Fruit fly (Drosophila melanogaster) whole organism, prepupa: ENCODE results near the gene Ae2.

ENCODE experiments used
- Blimp-1 ChIP-seq: fragments of 200-800 bp; sonication (Bioruptor generic); optimal IDR thresholded peaks from 3 replicates; lab custom pipeline; 2017; ENCODE audit warnings: missing biosample characterization, missing genetic modification characterization, mild to moderate bottlenecking, moderate library complexity, missing genetic modification reagents
- CG10631 ChIP-seq: fragments of 200-800 bp; sonication (Bioruptor generic); optimal IDR thresholded peaks from 2 replicates; lab custom pipeline; 2016; ENCODE audit warnings: missing biosample characterization, missing genetic modification characterization
- CG10669 ChIP-seq: fragments of 200-800 bp; sonication (Bioruptor generic); optimal IDR thresholded peaks from 3 replicates; lab custom pipeline; 2018; ENCODE audit warnings: missing biosample characterization, mild to moderate bottlenecking, missing genetic modification characterization, moderate library complexity
- CG11762 ChIP-seq: fragments of 200-800 bp; sonication (Bioruptor generic); optimal IDR thresholded peaks from 3 replicates; lab custom pipeline; 2016; ENCODE audit warnings: missing biosample characterization, missing genetic modification characterization; ENCODE audit not compliant: insufficient read depth
- CG15336 ChIP-seq: fragments of 200-800 bp; sonication (Bioruptor generic); IDR thresholded peaks from 2 replicates; pipeline ENCODE4 v1.3.6; 2022; ENCODE audit warnings: missing biosample characterization, missing genetic modification characterization
- CG1621 ChIP-seq: fragments of 200-800 bp; sonication (Bioruptor generic); optimal IDR thresholded peaks from 3 replicates; lab custom pipeline; 2018; ENCODE audit warnings: missing biosample characterization, mild to moderate bottlenecking, missing genetic modification characterization
- CG3032 ChIP-seq: fragments of 200-800 bp; optimal IDR thresholded peaks from 2 replicates; lab custom pipeline; 2019; ENCODE audit warnings: missing biosample characterization, mild to moderate bottlenecking, missing genetic modification characterization, moderate library complexity
- CG32006 ChIP-seq: fragments of 200-800 bp; sonication (Bioruptor generic); optimal IDR thresholded peaks from 3 replicates; lab custom pipeline; 2017; ENCODE audit warnings: missing biosample characterization, mild to moderate bottlenecking, missing genetic modification characterization
- CG4318 ChIP-seq: fragments of 200-800 bp; sonication (Bioruptor generic); optimal IDR thresholded peaks from 3 replicates; lab custom pipeline; 2017; ENCODE audit warnings: missing biosample characterization, mild to moderate bottlenecking, missing genetic modification characterization
- CG6163 ChIP-seq: fragments of 200-800 bp; sonication (Bioruptor generic); IDR thresholded peaks from 3 replicates; pipeline ENCODE4 v1.3.6; 2022; ENCODE audit warnings: missing biosample characterization, missing genetic modification characterization
- CG6276 ChIP-seq: fragments of 200-800 bp; sonication (Bioruptor generic); optimal IDR thresholded peaks from 2 replicates; lab custom pipeline; 2017; ENCODE audit warnings: missing biosample characterization, mild to moderate bottlenecking, missing genetic modification characterization
- CG6792 ChIP-seq: fragments of 200-800 bp; sonication (Bioruptor generic); optimal IDR thresholded peaks from 3 replicates; lab custom pipeline; 2016; ENCODE audit warnings: missing biosample characterization, missing genetic modification characterization
- CG6808 ChIP-seq: fragments of 200-800 bp; sonication (Bioruptor generic); optimal IDR thresholded peaks from 3 replicates; lab custom pipeline; 2017; ENCODE audit warnings: missing biosample characterization, missing genetic modification characterization, mild to moderate bottlenecking, moderate library complexity, missing genetic modification reagents
- CG6854 ChIP-seq: fragments of 200-800 bp; sonication (Bioruptor generic); optimal IDR thresholded peaks from 2 replicates; lab custom pipeline; 2017; ENCODE audit warnings: missing biosample characterization, mild to moderate bottlenecking, missing genetic modification characterization
- CG8119 ChIP-seq: fragments of 200-800 bp; sonication (Bioruptor generic); IDR thresholded peaks from 3 replicates; pipeline ENCODE4 v1.3.6; 2022; ENCODE audit warnings: missing biosample characterization, missing genetic modification characterization
- CG8319 ChIP-seq: fragments of 200-800 bp; sonication (Bioruptor generic); optimal IDR thresholded peaks from 3 replicates; lab custom pipeline; 2016; ENCODE audit warnings: missing biosample characterization, missing genetic modification characterization
- CG8632 ChIP-seq: fragments of 200-800 bp; sonication (Bioruptor generic); optimal IDR thresholded peaks from 3 replicates; lab custom pipeline; 2016; ENCODE audit warnings: missing biosample characterization, missing genetic modification characterization
- Eip75B ChIP-seq: fragments of 200-800 bp; sonication (Bioruptor generic); optimal IDR thresholded peaks from 3 replicates; lab custom pipeline; 2016; ENCODE audit warnings: missing biosample characterization, missing genetic modification characterization
- Eip78C ChIP-seq: fragments of 200-800 bp; sonication (Bioruptor generic); peaks from one replicate; lab custom pipeline; 2016; ENCODE audit warnings: missing biosample characterization, missing genetic modification characterization
- Eip93F ChIP-seq: fragments of 200-800 bp; sonication (Bioruptor generic); optimal IDR thresholded peaks from 2 replicates; lab custom pipeline; 2016; ENCODE audit warnings: missing biosample characterization, mild to moderate bottlenecking, missing genetic modification characterization
- Ets21C ChIP-seq: fragments of 200-800 bp; sonication (Bioruptor generic); optimal IDR thresholded peaks from 3 replicates; lab custom pipeline; 2016; ENCODE audit warnings: missing biosample characterization, missing genetic modification characterization
- Ets96B ChIP-seq: fragments of 200-800 bp; optimal IDR thresholded peaks from 2 replicates; lab custom pipeline; 2019; ENCODE audit warnings: missing biosample characterization, mild to moderate bottlenecking, missing genetic modification characterization, moderate library complexity
- Hr38 ChIP-seq: sonication (Bioruptor generic); optimal IDR thresholded peaks from 2 replicates; lab custom pipeline; 2016; ENCODE audit warnings: missing biosample characterization, missing genetic modification characterization
- Hr39 ChIP-seq: fragments of 200-800 bp; sonication (Bioruptor generic); optimal IDR thresholded peaks from 2 replicates; lab custom pipeline; 2016; ENCODE audit warnings: missing biosample characterization, missing genetic modification characterization
- Hr4 ChIP-seq: fragments of 200-800 bp; sonication (Bioruptor generic); optimal IDR thresholded peaks from 3 replicates; lab custom pipeline; 2016; ENCODE audit warnings: missing biosample characterization, missing genetic modification characterization
- Lpt ChIP-seq: fragments of 200-800 bp; sonication (Bioruptor generic); optimal IDR thresholded peaks from 3 replicates; lab custom pipeline; 2016; ENCODE audit warnings: missing biosample characterization, missing genetic modification characterization
- Met ChIP-seq: fragments of 200-800 bp; sonication (Bioruptor generic); optimal IDR thresholded peaks from 3 replicates; lab custom pipeline; 2016; ENCODE audit warnings: missing biosample characterization, missing genetic modification characterization
- Sox14 ChIP-seq: fragments of 200-800 bp; sonication (Bioruptor generic); optimal IDR thresholded peaks from 3 replicates; lab custom pipeline; 2016; ENCODE audit warnings: missing biosample characterization, missing genetic modification characterization
- achi ChIP-seq: fragments of 200-800 bp; sonication (Bioruptor generic); optimal IDR thresholded peaks from 3 replicates; lab custom pipeline; 2016; ENCODE audit warnings: missing biosample characterization, missing genetic modification characterization
- cyc ChIP-seq: fragments of 200-800 bp; sonication (Bioruptor generic); optimal IDR thresholded peaks from 3 replicates; lab custom pipeline; 2016; ENCODE audit warnings: missing biosample characterization, missing genetic modification characterization
- dac ChIP-seq: fragments of 200-800 bp; sonication (Bioruptor generic); optimal IDR thresholded peaks from 2 replicates; lab custom pipeline; 2017; ENCODE audit warnings: missing biosample characterization, mild to moderate bottlenecking, missing genetic modification characterization
- dsx ChIP-seq: fragments of 200-800 bp; optimal IDR thresholded peaks from 3 replicates; lab custom pipeline; 2019; ENCODE audit warnings: missing biosample characterization, mild to moderate bottlenecking, missing genetic modification characterization, moderate library complexity; ENCODE audit not compliant: poor library complexity, severe bottlenecking
- eg ChIP-seq: fragments of 200-800 bp; sonication (Bioruptor generic); IDR thresholded peaks from 3 replicates; pipeline ENCODE4 v1.3.6; 2022; ENCODE audit warnings: missing biosample characterization, missing genetic modification characterization
- esn ChIP-seq: fragments of 200-800 bp; sonication (Bioruptor generic); optimal IDR thresholded peaks from 2 replicates; lab custom pipeline; 2016; ENCODE audit warnings: missing biosample characterization, mild to moderate bottlenecking, missing genetic modification characterization, moderate library complexity
- fd85E ChIP-seq: fragments of 200-800 bp; sonication (Bioruptor generic); optimal IDR thresholded peaks from 3 replicates; lab custom pipeline; 2016; ENCODE audit warnings: missing biosample characterization, missing genetic modification characterization
- fkh ChIP-seq: fragments of 200-800 bp; sonication (Bioruptor generic); optimal IDR thresholded peaks from 3 replicates; lab custom pipeline; 2017; ENCODE audit warnings: missing biosample characterization, mild to moderate bottlenecking, missing genetic modification characterization, moderate library complexity
- lz ChIP-seq: fragments of 200-800 bp; sonication (Bioruptor generic); optimal IDR thresholded peaks from 3 replicates; lab custom pipeline; 2016; ENCODE audit warnings: missing biosample characterization, missing genetic modification characterization
- net ChIP-seq: fragments of 200-800 bp; sonication (Bioruptor generic); optimal IDR thresholded peaks from 3 replicates; lab custom pipeline; 2016; ENCODE audit warnings: missing biosample characterization, missing genetic modification characterization
- salr ChIP-seq, 2 experiments: fragments of 200-800 bp; sonication (Bioruptor generic); optimal IDR thresholded peaks; 3 replicates each; lab custom pipeline; 2016 to 2018; ENCODE audit warnings: missing biosample characterization in 2 of 2, missing genetic modification characterization in 2 of 2, mild to moderate bottlenecking in 1 of 2
- ss ChIP-seq, 2 experiments: fragments of 200-800 bp; sonication (Bioruptor generic); optimal IDR thresholded peaks; 2 replicates in 1 of 2; 3 replicates in 1 of 2; lab custom pipeline; 2017 to 2018; ENCODE audit warnings: mild to moderate bottlenecking in 2 of 2, missing biosample characterization in 2 of 2, missing genetic modification characterization in 2 of 2, moderate library complexity in 1 of 2
- svp ChIP-seq: fragments of 200-800 bp; sonication (Bioruptor generic); peaks from one replicate; lab custom pipeline; 2016; ENCODE audit warnings: missing biosample characterization, missing genetic modification characterization
- vri ChIP-seq: fragments of 200-800 bp; sonication (Bioruptor generic); optimal IDR thresholded peaks from 3 replicates; lab custom pipeline; 2016; ENCODE audit warnings: missing biosample characterization, mild to moderate bottlenecking, missing genetic modification characterization

The Ae2 gene

DNA sequence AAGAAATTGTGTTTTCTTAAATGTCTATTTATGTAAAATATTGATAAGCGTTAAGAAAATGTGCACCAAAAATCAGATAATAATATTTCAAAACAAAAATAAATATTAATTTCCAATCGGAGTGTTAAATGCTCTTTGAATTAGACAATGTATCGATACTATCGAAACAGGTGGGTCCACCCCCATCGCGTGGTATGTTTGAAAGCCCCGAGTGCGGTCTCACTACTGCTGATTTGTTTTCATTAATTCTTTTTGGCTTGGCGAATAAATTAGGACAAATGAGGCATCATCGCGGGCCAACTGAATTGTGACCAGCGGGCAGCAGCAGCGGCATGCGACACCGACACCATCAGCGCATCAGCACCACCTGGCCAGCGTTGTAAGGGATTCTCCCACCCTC, 36.6 kb upstream of the Ae2 start, which contains the start of gene Naa60:
TSS of gene Naa60 (plus strand) at position 189 of the 400 bp plus-strand sequence.
- TF ChIP-seq CG6163 (GFP tag; lab: Robert Waterston, UW) (no peak), net (no peak), CG8119 (GFP tag; lab: Robert Waterston, UW) (no peak), CG6276 (GFP tag; lab: Kevin White, UChicago) (no peak), Blimp-1 (GFP tag; lab: Kevin White, UChicago) (no peak), Sox14 (GFP tag; lab: Kevin White, UChicago) (no peak), Ets21C (no peak)

DNA sequence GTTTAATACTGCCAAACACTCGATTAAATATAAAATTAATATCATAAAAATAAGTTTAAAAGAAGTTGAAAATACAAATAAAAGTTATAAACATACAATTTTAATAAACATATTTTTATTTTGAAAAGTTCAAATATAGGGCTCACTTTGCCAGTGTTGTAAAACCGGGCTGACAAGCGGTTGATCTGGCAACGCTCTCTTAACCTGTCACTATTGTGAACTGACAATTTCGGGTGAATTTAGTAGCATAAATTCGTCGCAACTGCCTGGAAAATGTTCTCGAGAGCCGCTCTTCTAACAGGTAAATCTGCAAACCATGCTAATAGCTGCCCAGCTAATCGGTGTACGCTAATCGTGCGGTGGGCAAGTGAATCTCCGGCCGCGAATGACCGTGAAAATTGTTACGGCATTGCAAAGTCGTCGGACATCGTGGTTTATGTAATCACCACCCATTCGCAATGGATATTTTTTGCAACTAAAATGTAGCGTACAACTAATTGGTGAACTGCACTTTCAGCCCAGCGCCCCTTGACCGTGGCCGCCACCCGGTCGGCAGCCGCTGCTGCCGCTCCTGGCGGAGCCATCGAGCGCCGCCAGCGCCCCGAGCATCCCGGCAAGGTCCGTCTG, 33.4 kb upstream of the Ae2 start, which contains the start of gene ATPsynB:
TSS of gene ATPsynB (plus strand) at position 205 of the 627 bp plus-strand sequence.
- TF ChIP-seq CG10669 (GFP tag; lab: Kevin White, UChicago) = no peak
- no peak for TF ChIP-seq Hr38
- no peak for TF ChIP-seq Sox14 (GFP tag; lab: Kevin White, UChicago)
- no peak for TF ChIP-seq Eip93F (GFP tag; lab: Kevin White, UChicago)
- no peak for TF ChIP-seq Ets96B
- no peak for TF ChIP-seq salr (GFP tag; optimal IDR thresholded peaks at IDR 0.05; lab: Kevin White, UChicago)
- no peak for TF ChIP-seq CG6163 (GFP tag; lab: Robert Waterston, UW)
- TF ChIP-seq fkh (GFP tag; lab: Kevin White, UChicago) = no peak
- TF ChIP-seq CG4318 = no peak
- no peak for TF ChIP-seq CG8319
- TF ChIP-seq Ets21C = no peak
- no peak for TF ChIP-seq CG6792 (GFP tag; lab: Kevin White, UChicago)
- no peak for TF ChIP-seq CG10631 (GFP tag; lab: Kevin White, UChicago)
- no peak for TF ChIP-seq Met (GFP tag; lab: Kevin White, UChicago)
- TF ChIP-seq Eip75B (GFP tag; lab: Kevin White, UChicago) = no peak
- TF ChIP-seq CG32006 (GFP tag; lab: Kevin White, UChicago) = no peak
- TF ChIP-seq Hr39 = no peak
- TF ChIP-seq esn (GFP tag; lab: Kevin White, UChicago) = peak; percentile 19
- no peak for TF ChIP-seq CG11762 (GFP tag; lab: Kevin White, UChicago)
- TF ChIP-seq achi = peak; percentile 99
- peak; percentile 19 for TF ChIP-seq CG1621 (tag; lab: Kevin White, UChicago)
- no peak for TF ChIP-seq eg (GFP tag; lab: Robert Waterston, UW)
- peak; percentile 20 for TF ChIP-seq CG6854 (GFP tag; lab: Kevin White, UChicago)
- no peak for TF ChIP-seq fd85E (GFP tag; lab: Kevin White, UChicago)
- no peak for TF ChIP-seq CG8632
- no peak for TF ChIP-seq CG3032 (tag; lab: Kevin White, UChicago)

DNA sequence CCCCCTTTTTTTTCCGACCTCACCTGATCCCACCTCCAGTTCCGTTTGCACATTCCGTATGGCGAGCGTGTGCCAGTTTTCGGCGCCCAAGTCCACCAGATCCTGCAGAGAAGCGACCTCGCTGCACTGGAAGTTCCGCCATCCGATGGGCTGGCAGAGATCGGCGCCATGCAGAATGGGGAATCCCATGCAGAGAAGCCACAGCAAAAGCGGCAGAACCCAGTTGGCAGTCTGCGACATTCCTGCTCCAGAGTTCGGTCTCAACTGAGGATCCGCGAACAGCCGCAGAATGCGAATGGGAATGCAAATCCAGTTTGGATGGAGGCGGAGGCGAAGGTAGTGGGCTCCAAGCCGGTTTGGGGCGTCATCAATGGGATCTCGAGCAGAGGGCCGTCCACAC, 29.8 kb upstream of the Ae2 start, which contains the start of gene CG6749:
TSS of gene CG6749 (minus strand) at position 245 of the 400 bp plus-strand sequence.
- TF ChIP-seq CG8119 (GFP tag; lab: Robert Waterston, UW) = 0 out of 3 replicates have a peak, but pooled peaks have one; percentile 18
- TF ChIP-seq Lpt (GFP tag; lab: Kevin White, UChicago) = no peak

- TF ChIP-seq eg (GFP tag; lab: Robert Waterston, UW) (peak; percentile 68), dac (GFP tag; lab: Kevin White, UChicago) (no peak), Hr4 (GFP tag; lab: Kevin White, UChicago) (peak; percentile 41), Blimp-1 (GFP tag; lab: Kevin White, UChicago) (peak; percentile 47), fd85E (GFP tag; lab: Kevin White, UChicago) (no peak), CG10669 (GFP tag; lab: Kevin White, UChicago) (peak; percentile 40), CG8319 (no peak), CG3032 (tag; lab: Kevin White, UChicago) (peak; percentile 50), achi (peak; percentile 49), CG4318 (peak; percentile 10), CG8632 (no peak), svp (no peak), lz (GFP tag; lab: Kevin White, UChicago) (peak; percentile 18), Eip75B (GFP tag; lab: Kevin White, UChicago) (peak; percentile 38), CG6276 (GFP tag; lab: Kevin White, UChicago) (peak; percentile 9), CG6808 (GFP tag; lab: Kevin White, UChicago) (peak; percentile 20), cyc (GFP tag; lab: Kevin White, UChicago) (no peak), CG32006 (GFP tag; lab: Kevin White, UChicago) (peak; percentile 44), dsx (GFP tag; lab: Kevin White, UChicago) (no peak), CG6854 (GFP tag; lab: Kevin White, UChicago) (no peak), CG15336 (peak; percentile 52), ss (GFP tag; optimal IDR thresholded peaks at IDR 0.05; lab: Kevin White, UChicago) (no peak), vri (no peak), Lpt (GFP tag; lab: Kevin White, UChicago) (peak; percentile 16), Eip78C (GFP tag; lab: Kevin White, UChicago) (peak; percentile 76), fkh (GFP tag; lab: Kevin White, UChicago) (no peak), esn (GFP tag; lab: Kevin White, UChicago) (peak; percentile 39), CG10631 (GFP tag; lab: Kevin White, UChicago) (peak; percentile 34)
Observed at dm6 chr3L:9739629-9740028, 23.7 kb upstream of the Ae2 start.
